Worm (Caenorhabditis elegans) whole organism, young adult: ENCODE data around the gene nlp-21.
A peak's percentile ranks its signal among the peaks of the same experiment; 100 is the strongest.

Experiments
- C06A6.2 ChIP-seq: fragments of 200-800 bp; sonication (Bioruptor generic); conservative IDR thresholded peaks from 2 replicates; pipeline ENCODE4 v1.3.6; 2022; ENCODE audit warnings: missing genetic modification characterization, missing compliant biosample characterization
- F10E7.11 ChIP-seq: sonication (generic microtip); optimal IDR thresholded peaks from 2 replicates; lab custom pipeline; 2017; ENCODE audit warnings: mild to moderate bottlenecking, missing genetic modification characterization, moderate library complexity, missing compliant biosample characterization
- F22D6.2 ChIP-seq: sonication (generic microtip); optimal IDR thresholded peaks from 2 replicates; lab custom pipeline; 2016; ENCODE audit warnings: mild to moderate bottlenecking, missing genetic modification characterization, missing compliant biosample characterization
- F39B2.1 ChIP-seq: fragments of 200-800 bp; sonication (Bioruptor generic); IDR thresholded peaks from 2 replicates; pipeline ENCODE4 v1.3.6; 2022; ENCODE audit warnings: missing genetic modification reagents, missing genetic modification characterization, missing compliant biosample characterization
- akir-1 ChIP-seq: fragments of 200-800 bp; sonication (Bioruptor generic); optimal IDR thresholded peaks from 2 replicates; lab custom pipeline; 2018; ENCODE audit warnings: mild to moderate bottlenecking, missing genetic modification characterization, moderate library complexity, missing compliant biosample characterization
- ama-1 ChIP-seq, 3 experiments: fragments of 150-350 bp in 1 of 3; sonication (generic microtip) in 2 of 3; optimal IDR thresholded peaks; 2 replicates each; lab custom pipeline; 2014 to 2018; ENCODE audit warnings: missing biosample characterization in 2 of 3, missing genetic modification characterization in 2 of 3, missing genetic modification reagents in 2 of 3
- aptf-3 ChIP-seq: fragments of 200-800 bp; sonication (Bioruptor generic); IDR thresholded peaks from 2 replicates; pipeline ENCODE4 v1.3.6; 2022; ENCODE audit warnings: missing genetic modification characterization, missing compliant biosample characterization
- athp-1 ChIP-seq: sonication (generic microtip); optimal IDR thresholded peaks from 2 replicates; lab custom pipeline; 2017; ENCODE audit warnings: mild to moderate bottlenecking, missing genetic modification characterization, missing compliant biosample characterization
- attf-3 ChIP-seq: fragments of 200-800 bp; sonication (Bioruptor generic); conservative IDR thresholded peaks from 2 replicates; pipeline ENCODE4 v1.3.6; 2022; ENCODE audit warnings: missing genetic modification reagents, missing genetic modification characterization, missing compliant biosample characterization
- attf-5 ChIP-seq: fragments of 200-800 bp; sonication (Bioruptor generic); optimal IDR thresholded peaks from 2 replicates; lab custom pipeline; 2018; ENCODE audit warnings: mild to moderate bottlenecking, missing genetic modification characterization, missing compliant biosample characterization
- ccch-3 ChIP-seq: fragments of 200-800 bp; sonication (Bioruptor generic); optimal IDR thresholded peaks from 2 replicates; lab custom pipeline; 2018; ENCODE audit warnings: mild to moderate bottlenecking, missing genetic modification characterization, missing compliant biosample characterization
- cebp-1 ChIP-seq, 2 experiments: fragments of 200-800 bp in 1 of 2; sonication (Bioruptor generic) in 1 of 2; sonication (generic microtip) in 1 of 2; IDR thresholded peaks in 1 of 2; optimal IDR thresholded peaks in 1 of 2; 2 replicates each; pipeline versions ENCODE4 v1.3.6 to Lab custom; 2017 to 2022; ENCODE audit warnings: missing compliant biosample characterization in 2 of 2, missing genetic modification characterization in 2 of 2, mild to moderate bottlenecking in 1 of 2, missing genetic modification reagents in 1 of 2, moderate library complexity in 1 of 2
- ceh-40 ChIP-seq: fragments of 200-800 bp; sonication (Bioruptor generic); IDR thresholded peaks from 2 replicates; pipeline ENCODE4 v1.3.6; 2022; ENCODE audit warnings: missing genetic modification characterization, missing compliant biosample characterization
- ceh-58 ChIP-seq: fragments of 200-800 bp; sonication (Bioruptor generic); IDR thresholded peaks from 2 replicates; pipeline ENCODE4 v1.3.6; 2022; ENCODE audit warnings: missing genetic modification characterization, missing compliant biosample characterization
- chd-7 ChIP-seq: sonication (generic microtip); optimal IDR thresholded peaks from 2 replicates; lab custom pipeline; 2016; ENCODE audit warnings: mild to moderate bottlenecking, missing genetic modification characterization, moderate library complexity, missing compliant biosample characterization
- die-1 ChIP-seq: sonication (generic microtip); optimal IDR thresholded peaks from 2 replicates; lab custom pipeline; 2016; ENCODE audit warnings: missing genotype, mild to moderate bottlenecking, missing genetic modification characterization, missing compliant biosample characterization
- dox-1 ChIP-seq: fragments of 200-800 bp; sonication (Bioruptor generic); IDR thresholded peaks from 2 replicates; pipeline ENCODE4 v1.3.6; 2022; ENCODE audit warnings: missing genetic modification reagents, missing genetic modification characterization, missing compliant biosample characterization
- egl-18 ChIP-seq: fragments of 200-800 bp; sonication (Bioruptor generic); IDR thresholded peaks from 2 replicates; pipeline ENCODE4 v1.3.6; 2022; ENCODE audit warnings: missing genetic modification reagents, missing genetic modification characterization, missing compliant biosample characterization
- fkh-3 ChIP-seq: sonication (generic microtip); optimal IDR thresholded peaks from 2 replicates; lab custom pipeline; 2016; ENCODE audit warnings: mild to moderate bottlenecking, missing genetic modification characterization, missing compliant biosample characterization
- gei-17 ChIP-seq: fragments of 200-800 bp; sonication (Bioruptor generic); optimal IDR thresholded peaks from 2 replicates; lab custom pipeline; 2018; ENCODE audit warnings: mild to moderate bottlenecking, missing genetic modification characterization, missing compliant biosample characterization
- hrde-1 ChIP-seq: sonication (generic microtip); optimal IDR thresholded peaks from 2 replicates; lab custom pipeline; 2016; ENCODE audit warnings: missing genetic modification characterization, mild to moderate bottlenecking, missing compliant biosample characterization, moderate library complexity, missing genotype, missing genetic modification reagents, borderline replicate concordance
- hsf-1 ChIP-seq: fragments of 200-800 bp; sonication (Bioruptor generic); IDR thresholded peaks from 2 replicates; pipeline ENCODE4 v1.3.6; 2022; ENCODE audit warnings: missing genetic modification reagents, missing genetic modification characterization, missing compliant biosample characterization
- let-526 ChIP-seq: fragments of 200-800 bp; sonication (Bioruptor generic); IDR thresholded peaks from 2 replicates; pipeline ENCODE4 v1.3.6; 2022; ENCODE audit warnings: missing genetic modification reagents, missing genetic modification characterization, missing compliant biosample characterization
- let-607 ChIP-seq, 2 experiments: fragments of 200-800 bp in 1 of 2; sonication (Bioruptor generic) in 1 of 2; sonication (generic microtip) in 1 of 2; optimal IDR thresholded peaks; 2 replicates each; lab custom pipeline; 2016 to 2018; ENCODE audit warnings: mild to moderate bottlenecking in 2 of 2, missing compliant biosample characterization in 2 of 2, missing genetic modification characterization in 2 of 2, moderate library complexity in 2 of 2, missing genotype in 1 of 2
- lin-35 ChIP-seq, 3 experiments: fragments of 150-350 bp in 2 of 3; sonication (generic microtip) in 1 of 3; optimal IDR thresholded peaks; 2 replicates each; lab custom pipeline; 2014 to 2018; ENCODE audit warnings: missing biosample characterization in 3 of 3, missing genetic modification characterization in 3 of 3, missing genetic modification reagents in 3 of 3
- lin-40 ChIP-seq: sonication (generic microtip); optimal IDR thresholded peaks from 2 replicates; lab custom pipeline; 2016; ENCODE audit warnings: missing genetic modification characterization, mild to moderate bottlenecking, missing compliant biosample characterization, missing genotype, missing genetic modification reagents
- lin-54 ChIP-seq: fragments of 200-800 bp; sonication (Bioruptor generic); optimal IDR thresholded peaks from 2 replicates; lab custom pipeline; 2018; ENCODE audit warnings: mild to moderate bottlenecking, missing genetic modification characterization, missing compliant biosample characterization
- lir-1 ChIP-seq: fragments of 200-800 bp; sonication (Bioruptor generic); conservative IDR thresholded peaks from 2 replicates; pipeline ENCODE4 v1.3.6; 2022; ENCODE audit warnings: missing genetic modification reagents, missing genetic modification characterization, missing compliant biosample characterization
- madf-3 ChIP-seq: fragments of 200-800 bp; sonication (Bioruptor generic); IDR thresholded peaks from 2 replicates; pipeline ENCODE4 v1.3.6; 2022; ENCODE audit warnings: missing genetic modification reagents, missing genetic modification characterization, missing compliant biosample characterization
- madf-8 ChIP-seq: fragments of 200-800 bp; sonication (Bioruptor generic); conservative IDR thresholded peaks from 2 replicates; pipeline ENCODE4 v1.3.6; 2022; ENCODE audit warnings: missing genetic modification reagents, missing genetic modification characterization, missing compliant biosample characterization
- mel-28 ChIP-seq: sonication (generic microtip); optimal IDR thresholded peaks from 2 replicates; lab custom pipeline; 2016; ENCODE audit warnings: borderline replicate concordance, mild to moderate bottlenecking, missing genetic modification characterization, missing compliant biosample characterization
- mxl-1 ChIP-seq: sonication (generic microtip); optimal IDR thresholded peaks from 2 replicates; lab custom pipeline; 2016; ENCODE audit warnings: missing genetic modification characterization, missing compliant biosample characterization
- nhr-90 ChIP-seq: sonication (generic microtip); optimal IDR thresholded peaks from 2 replicates; lab custom pipeline; 2016; ENCODE audit warnings: missing genotype, mild to moderate bottlenecking, missing genetic modification characterization, missing compliant biosample characterization
- rec-8 ChIP-seq, 2 experiments: sonication (generic microtip); optimal IDR thresholded peaks; 2 replicates each; lab custom pipeline; 2016; ENCODE audit warnings: mild to moderate bottlenecking in 2 of 2, missing genetic modification characterization in 2 of 2, missing genetic modification reagents in 2 of 2, missing genotype in 2 of 2, missing biosample characterization in 1 of 2, missing compliant biosample characterization in 1 of 2, moderate library complexity in 1 of 2
- rpc-1 ChIP-seq, 2 experiments: fragments of 150-350 bp in 1 of 2; sonication (generic microtip) in 1 of 2; optimal IDR thresholded peaks; 2 replicates each; lab custom pipeline; 2014 to 2018; ENCODE audit warnings: missing biosample characterization in 1 of 2, missing genetic modification characterization in 1 of 2, missing genetic modification reagents in 1 of 2, missing genotype in 1 of 2
- snpc-1.1 ChIP-seq: sonication (generic microtip); optimal IDR thresholded peaks from 2 replicates; lab custom pipeline; 2017; ENCODE audit warnings: missing genetic modification characterization, mild to moderate bottlenecking, missing compliant biosample characterization, antibody characterized with exemption, moderate library complexity, missing genotype, missing genetic modification reagents; ENCODE audit not compliant: insufficient read depth
- snpc-3.4 ChIP-seq: sonication (generic microtip); optimal IDR thresholded peaks from 2 replicates; lab custom pipeline; 2017; ENCODE audit warnings: missing genetic modification characterization, mild to moderate bottlenecking, missing compliant biosample characterization, antibody characterized with exemption, moderate library complexity, missing genotype, missing genetic modification reagents
- tbp1 ChIP-seq: fragments of 200-800 bp; sonication (Bioruptor generic); optimal IDR thresholded peaks from 2 replicates; lab custom pipeline; 2018; ENCODE audit warnings: mild to moderate bottlenecking, missing genetic modification characterization, missing compliant biosample characterization
- unc-130 ChIP-seq: sonication (generic microtip); optimal IDR thresholded peaks from 2 replicates; lab custom pipeline; 2016; ENCODE audit warnings: missing genetic modification reagents, missing genetic modification characterization, missing compliant biosample characterization
- xnd-1 ChIP-seq: sonication (generic microtip); optimal IDR thresholded peaks from 2 replicates; lab custom pipeline; 2016; ENCODE audit warnings: missing genotype, missing genetic modification reagents, missing genetic modification characterization, missing compliant biosample characterization
- zim-3 ChIP-seq: sonication (generic microtip); optimal IDR thresholded peaks from 2 replicates; lab custom pipeline; 2017; ENCODE audit warnings: mild to moderate bottlenecking, missing genetic modification characterization, moderate library complexity, missing compliant biosample characterization
- ztf-18 ChIP-seq: sonication (generic microtip); optimal IDR thresholded peaks from 2 replicates; lab custom pipeline; 2016; ENCODE audit warnings: missing genotype, mild to moderate bottlenecking, missing genetic modification characterization, missing compliant biosample characterization
- ztf-25 ChIP-seq: fragments of 200-800 bp; sonication (Bioruptor generic); IDR thresholded peaks from 2 replicates; pipeline ENCODE4 v1.3.6; 2022; ENCODE audit warnings: missing genetic modification reagents, missing genetic modification characterization, missing compliant biosample characterization
- ztf-26 ChIP-seq: sonication (generic microtip); optimal IDR thresholded peaks from 2 replicates; lab custom pipeline; 2017; ENCODE audit warnings: missing genetic modification characterization, missing compliant biosample characterization
- ztf-3 ChIP-seq: fragments of 200-800 bp; sonication (Bioruptor generic); optimal IDR thresholded peaks from 2 replicates; lab custom pipeline; 2018; ENCODE audit warnings: mild to moderate bottlenecking, missing genetic modification characterization, missing compliant biosample characterization

Gene nlp-21

ce11 chrIII:11371236-11371635, 21.8 kb downstream of the nlp-21 start (continued):
- TF ChIP-seq let-526 (GFP tag; lab: Robert Waterston, UW) = 0 out of 2 replicates have a peak, but pooled peaks have one; percentile 40
- peak; percentile 50 for TF ChIP-seq F10E7.11 (tag; lab: Kevin White, UChicago)
- peak; percentile 80 for TF ChIP-seq chd-7 (tag; lab: Kevin White, UChicago)
- TF ChIP-seq ama-1 (optimal IDR thresholded peaks at IDR 0.05; lab: Kevin White, UChicago) = no peak
- TF ChIP-seq ama-1 (GFP tag; optimal IDR thresholded peaks at IDR 0.05; lab: Kevin White, UChicago) = peak; percentile 49 to 74
- no peak for TF ChIP-seq madf-3 (GFP tag; lab: Robert Waterston, UW)
- TF ChIP-seq lir-1 (GFP tag; lab: Robert Waterston, UW) = 0 out of 2 replicates have a peak, but pooled peaks have one; percentile 22
- peak; percentile 4 for TF ChIP-seq ztf-3
- peak; percentile 83 for TF ChIP-seq nhr-90
- peak; percentile 38 for TF ChIP-seq fkh-3 (tag; lab: Kevin White, UChicago)
- peak; percentile 57 for TF ChIP-seq ccch-3 (GFP tag; lab: Kevin White, UChicago)
- TF ChIP-seq madf-8 (GFP tag; lab: Robert Waterston, UW) = no peak
- peak; percentile 8 to 79 for TF ChIP-seq rec-8 (tag; optimal IDR thresholded peaks at IDR 0.05; lab: Kevin White, UChicago)
- peak; percentile 76 for TF ChIP-seq dox-1 (GFP tag; lab: Robert Waterston, UW)
- peak; percentile 53 for TF ChIP-seq hrde-1 (tag; lab: Kevin White, UChicago)
- no peak for TF ChIP-seq hsf-1
- no peak for TF ChIP-seq mel-28 (tag; lab: Kevin White, UChicago)
- 0 out of 2 replicates have a peak, but pooled peaks have one; percentile 67 for TF ChIP-seq ceh-40
- TF ChIP-seq tbp1 (GFP tag; lab: Kevin White, UChicago) = peak; percentile 99
- TF ChIP-seq attf-5 (GFP tag; lab: Kevin White, UChicago) = peak; percentile 34
- TF ChIP-seq die-1 (tag; lab: Kevin White, UChicago) = peak; percentile 74
- 0 out of 2 replicates have a peak, but pooled peaks have one; percentile 43 for TF ChIP-seq C06A6.2 (GFP tag; lab: Robert Waterston, UW)
- TF ChIP-seq lin-40 = peak; percentile 58
- TF ChIP-seq mxl-1 (tag; lab: Kevin White, UChicago) = peak; percentile 80
- peak; percentile 64 for TF ChIP-seq ztf-18
- TF ChIP-seq akir-1 (GFP tag; lab: Kevin White, UChicago) = peak; percentile 46
- TF ChIP-seq ztf-26 (tag; lab: Kevin White, UChicago) = peak; percentile 58
- TF ChIP-seq lin-35 (GFP tag; optimal IDR thresholded peaks at IDR 0.05; lab: Kevin White, UChicago) = peak in 1 of 3 experiments; percentile 38
- no peak for TF ChIP-seq xnd-1 (tag; lab: Kevin White, UChicago)
- peak; percentile 76 for TF ChIP-seq athp-1 (tag; lab: Kevin White, UChicago)
- TF ChIP-seq ztf-25 = peak; percentile 78; the same call in 1 of the 2 replicates
- TF ChIP-seq let-607 (tag; optimal IDR thresholded peaks at IDR 0.05; lab: Kevin White, UChicago) = peak; percentile 32 to 46
- TF ChIP-seq rpc-1 (optimal IDR thresholded peaks at IDR 0.05; lab: Kevin White, UChicago) = peak; percentile 78
- TF ChIP-seq rpc-1 (tag; optimal IDR thresholded peaks at IDR 0.05; lab: Kevin White, UChicago) = peak; percentile 86
- peak; percentile 21 for TF ChIP-seq unc-130 (GFP tag; lab: Kevin White, UChicago)
- peak; percentile 13 for TF ChIP-seq snpc-3.4 (tag; lab: Kevin White, UChicago)
- TF ChIP-seq egl-18 (GFP tag; lab: Robert Waterston, UW) = 0 out of 2 replicates have a peak, but pooled peaks have one; percentile 45
- peak; percentile 21 for TF ChIP-seq gei-17
- peak; percentile 67 for TF ChIP-seq zim-3
- TF ChIP-seq lin-54 (GFP tag; lab: Kevin White, UChicago) = peak; percentile 61
- peak; percentile 42 for TF ChIP-seq snpc-1.1 (tag; lab: Kevin White, UChicago)
- no peak for TF ChIP-seq ceh-58 (GFP tag; lab: Robert Waterston, UW)
- no peak for TF ChIP-seq F39B2.1 (GFP tag; lab: Robert Waterston, UW)
- TF ChIP-seq F22D6.2 (tag; lab: Kevin White, UChicago) = no peak
- TF ChIP-seq attf-3 (GFP tag; lab: Robert Waterston, UW) = 0 out of 2 replicates have a peak, but pooled peaks have one; percentile 35
- TF ChIP-seq aptf-3 (GFP tag; lab: Robert Waterston, UW) = no peak
- TF ChIP-seq cebp-1 (GFP tag; IDR thresholded peaks at IDR 0.05; lab: Robert Waterston, UW) = peak; percentile 41; the same call in 1 of the 2 replicates
- no peak for TF ChIP-seq cebp-1 (tag; optimal IDR thresholded peaks at IDR 0.05; lab: Kevin White, UChicago)
